In genomic region chrX:17508906-17509305, dm6 we compare ENCODE assay signal across 1 fruit fly cellular context.
A peak's percentile ranks its signal among the peaks of the same experiment; 100 is the strongest.
TF ChIP-seq lines count a peak whose summit lies in the region.

No protein-coding gene starts in this region.

TF ChIP-seq in whole organism, embryonic, 481 proteins besides CTCF, POLR2A, EP300 and RAD21 (continued from another document):
- TF ChIP-seq CG9797 (GFP tag; optimal IDR thresholded peaks at IDR 0.05; lab: Kevin White, UChicago) (no peak), CG11456 (GFP tag; IDR thresholded peaks at IDR 0.05; lab: Robert Waterston, UW) (no peak), trem (tag; optimal IDR thresholded peaks at IDR 0.05; lab: Kevin White, UChicago) (peak; percentile 45), Doc2 (GFP tag; IDR thresholded peaks at IDR 0.05; lab: Robert Waterston, UW) (no peak), CG9727 (GFP tag; optimal IDR thresholded peaks at IDR 0.05; lab: Kevin White, UChicago) (peak; percentile 64), wek (GFP tag; optimal IDR thresholded peaks at IDR 0.05; lab: Kevin White, UChicago) (peak; percentile 0), dpn (GFP tag; optimal IDR thresholded peaks at IDR 0.05; lab: Kevin White, UChicago) (peak in 1 of 2 experiments; percentile 60), jigr1 (GFP tag; IDR thresholded peaks at IDR 0.05; lab: Robert Waterston, UW) (no peak), Sry-δ (GFP tag; optimal IDR thresholded peaks at IDR 0.05; lab: Kevin White, UChicago) (no peak), twi (tag; optimal IDR thresholded peaks at IDR 0.05; lab: Kevin White, UChicago) (no peak), zen2 (GFP tag; IDR thresholded peaks at IDR 0.05; lab: Robert Waterston, UW; ENCODE audit: partially characterized antibody) (no peak), CG9437 (GFP tag; optimal IDR thresholded peaks at IDR 0.05; lab: Kevin White, UChicago) (peak; percentile 33), CG7556 (GFP tag; optimal IDR thresholded peaks at IDR 0.05; lab: Kevin White, UChicago) (peak; percentile 35), CG13296 (GFP tag; optimal IDR thresholded peaks at IDR 0.05; lab: Kevin White, UChicago) (no peak), klu (GFP tag; IDR thresholded peaks at IDR 0.05; lab: Robert Waterston, UW) (no peak), CG17359 (tag; optimal IDR thresholded peaks at IDR 0.05; lab: Kevin White, UChicago) (peak; percentile 56), schlank (tag; optimal IDR thresholded peaks at IDR 0.05; lab: Kevin White, UChicago) (no peak), CG9876 (GFP tag; optimal IDR thresholded peaks at IDR 0.05; lab: Kevin White, UChicago) (no peak), pita (GFP tag; optimal IDR thresholded peaks at IDR 0.05; lab: Kevin White, UChicago) (no peak), CG32532 (GFP tag; IDR thresholded peaks at IDR 0.05; lab: Robert Waterston, UW) (peak; percentile 23; the same call in 1 of the 2 replicates), jing (GFP tag; optimal IDR thresholded peaks at IDR 0.05; lab: Kevin White, UChicago) (peak; percentile 5), ara (GFP tag; IDR thresholded peaks at IDR 0.05; lab: Robert Waterston, UW) (peak; percentile 61), CG7987 (GFP tag; optimal IDR thresholded peaks at IDR 0.05; lab: Kevin White, UChicago) (no peak), croc (GFP tag; conservative IDR thresholded peaks at IDR 0.05; lab: Robert Waterston, UW) (peak; percentile 41; the same call in 2 of the 3 replicates), CG3065 (GFP tag; optimal IDR thresholded peaks at IDR 0.05; lab: Kevin White, UChicago) (no peak), CG11723 (GFP tag; optimal IDR thresholded peaks at IDR 0.05; lab: Kevin White, UChicago) (peak; percentile 13), dm (GFP tag; optimal IDR thresholded peaks at IDR 0.05; lab: Kevin White, UChicago) (no peak), Hmr (GFP tag; optimal IDR thresholded peaks at IDR 0.05; lab: Kevin White, UChicago) (peak; percentile 39), disco-r (GFP tag; optimal IDR thresholded peaks at IDR 0.05; lab: Kevin White, UChicago) (peak; percentile 30), amos (GFP tag; IDR thresholded peaks at IDR 0.05; lab: Robert Waterston, UW; ENCODE audit: partially characterized antibody) (no peak), Adf1 (GFP tag; IDR thresholded peaks at IDR 0.05; lab: Robert Waterston, UW) (no peak), fu2 (GFP tag; optimal IDR thresholded peaks at IDR 0.05; lab: Kevin White, UChicago) (no peak)
